Fruit fly (Drosophila melanogaster) whole organism, embryonic: ENCODE data around the gene Sym.

ENCODE experiments used
- Ada2b ChIP-seq: fragments of 200-800 bp; sonication (Bioruptor generic); IDR thresholded peaks from 2 replicates; pipeline ENCODE4 v1.3.6; 2022; ENCODE audit warnings: missing biosample characterization, missing genetic modification characterization
- Atf-2 ChIP-seq: fragments of 200-800 bp; sonication (Bioruptor generic); optimal IDR thresholded peaks from 2 replicates; lab custom pipeline; 2016; ENCODE audit warnings: missing biosample characterization, missing genetic modification characterization
- B-H1 ChIP-seq: fragments of 200-800 bp; sonication (Bioruptor generic); IDR thresholded peaks from 3 replicates; pipeline ENCODE4 v1.3.6; 2022; ENCODE audit warnings: missing biosample characterization, missing genetic modification characterization
- Bteb2 ChIP-seq: fragments of 200-800 bp; sonication (Bioruptor generic); optimal IDR thresholded peaks from 2 replicates; lab custom pipeline; 2016; ENCODE audit warnings: missing biosample characterization, missing genetic modification characterization
- CG10147 ChIP-seq: fragments of 200-800 bp; sonication (Bioruptor generic); optimal IDR thresholded peaks from 2 replicates; lab custom pipeline; 2019; ENCODE audit warnings: missing biosample characterization, mild to moderate bottlenecking, missing genetic modification characterization, moderate library complexity
- CG10209 ChIP-seq: fragments of 200-800 bp; sonication (Bioruptor generic); optimal IDR thresholded peaks from 3 replicates; lab custom pipeline; 2017; ENCODE audit warnings: missing biosample characterization, mild to moderate bottlenecking, missing genetic modification characterization, missing genetic modification reagents
- CG11093 ChIP-seq: fragments of 200-800 bp; sonication (Bioruptor generic); IDR thresholded peaks from 3 replicates; pipeline ENCODE4 v1.3.6; 2022; ENCODE audit warnings: missing biosample characterization, missing genetic modification characterization
- CG11504 ChIP-seq: fragments of 200-800 bp; sonication (Bioruptor generic); optimal IDR thresholded peaks from 3 replicates; lab custom pipeline; 2019; ENCODE audit warnings: missing biosample characterization, mild to moderate bottlenecking, missing genetic modification characterization, moderate library complexity
- CG12071 ChIP-seq: fragments of 200-800 bp; sonication (Bioruptor generic); optimal IDR thresholded peaks from 3 replicates; lab custom pipeline; 2018; ENCODE audit warnings: missing biosample characterization, mild to moderate bottlenecking, missing genetic modification characterization
- CG12769 ChIP-seq: fragments of 200-800 bp; sonication (Bioruptor generic); optimal IDR thresholded peaks from 2 replicates; lab custom pipeline; 2019; ENCODE audit warnings: missing biosample characterization, mild to moderate bottlenecking, missing genetic modification characterization, moderate library complexity
- CG13894 ChIP-seq: fragments of 200-800 bp; sonication (Bioruptor generic); optimal IDR thresholded peaks from 3 replicates; lab custom pipeline; 2018; ENCODE audit warnings: missing biosample characterization, mild to moderate bottlenecking, missing genetic modification characterization, moderate library complexity
- CG1647 ChIP-seq: fragments of 200-800 bp; sonication (Bioruptor generic); optimal IDR thresholded peaks from 3 replicates; lab custom pipeline; 2016; ENCODE audit warnings: missing biosample characterization, missing genetic modification characterization
- CG16813 ChIP-seq: fragments of 200-800 bp; sonication (Bioruptor generic); IDR thresholded peaks from 3 replicates; pipeline ENCODE4 v1.3.6; 2022; ENCODE audit warnings: missing biosample characterization, missing genetic modification characterization; ENCODE audit not compliant: partially characterized antibody
- CG16863 ChIP-seq: fragments of 200-800 bp; sonication (Bioruptor generic); optimal IDR thresholded peaks from 3 replicates; lab custom pipeline; 2016; ENCODE audit warnings: missing biosample characterization, missing genetic modification characterization
- CG18262 ChIP-seq: fragments of 200-800 bp; optimal IDR thresholded peaks from 3 replicates; lab custom pipeline; 2019; ENCODE audit warnings: missing biosample characterization, mild to moderate bottlenecking, missing genetic modification characterization, moderate library complexity
- CG30403 ChIP-seq: fragments of 200-800 bp; sonication (Bioruptor generic); optimal IDR thresholded peaks from 3 replicates; lab custom pipeline; 2016; ENCODE audit warnings: missing biosample characterization, missing genetic modification characterization
- CG32767 ChIP-seq: fragments of 200-800 bp; sonication (Bioruptor generic); IDR thresholded peaks from 2 replicates; pipeline ENCODE4 v1.3.6; 2022; ENCODE audit warnings: missing biosample characterization, missing genetic modification characterization
- CG3281 ChIP-seq: fragments of 200-800 bp; sonication (Bioruptor generic); optimal IDR thresholded peaks from 3 replicates; lab custom pipeline; 2017; ENCODE audit warnings: missing biosample characterization, mild to moderate bottlenecking, missing genetic modification characterization
- CG5180 ChIP-seq: fragments of 200-800 bp; sonication (Bioruptor generic); optimal IDR thresholded peaks from 3 replicates; lab custom pipeline; 2017; ENCODE audit warnings: missing biosample characterization, missing genetic modification characterization, mild to moderate bottlenecking, moderate library complexity, missing genetic modification reagents
- CG6854 ChIP-seq: fragments of 200-800 bp; sonication (Bioruptor generic); optimal IDR thresholded peaks from 3 replicates; lab custom pipeline; 2017; ENCODE audit warnings: missing biosample characterization, mild to moderate bottlenecking, missing genetic modification characterization
- CG7839 ChIP-seq: fragments of 200-800 bp; sonication (Bioruptor generic); optimal IDR thresholded peaks from 3 replicates; lab custom pipeline; 2018; ENCODE audit warnings: missing biosample characterization, mild to moderate bottlenecking, missing genetic modification characterization, moderate library complexity
- CHES-1-like ChIP-seq: fragments of 200-800 bp; sonication (Bioruptor generic); optimal IDR thresholded peaks from 2 replicates; lab custom pipeline; 2016; ENCODE audit warnings: missing biosample characterization, missing genetic modification characterization
- HLH3B ChIP-seq: fragments of 200-800 bp; sonication (Bioruptor generic); IDR thresholded peaks from 2 replicates; pipeline ENCODE4 v1.3.6; 2022; ENCODE audit warnings: missing biosample characterization, missing genetic modification characterization
- HmgD ChIP-seq: fragments of 200-800 bp; sonication (Bioruptor generic); optimal IDR thresholded peaks from 3 replicates; lab custom pipeline; 2016; ENCODE audit warnings: missing biosample characterization, missing genetic modification characterization
- Mes4 ChIP-seq: fragments of 200-800 bp; sonication (Bioruptor generic); optimal IDR thresholded peaks from 2 replicates; lab custom pipeline; 2016; ENCODE audit warnings: missing biosample characterization, missing genetic modification characterization
- Rx ChIP-seq: fragments of 200-800 bp; sonication (Bioruptor generic); IDR thresholded peaks from 2 replicates; pipeline ENCODE4 v1.3.6; 2022; ENCODE audit warnings: missing biosample characterization, missing genetic modification characterization
- Six4 ChIP-seq: fragments of 200-800 bp; sonication (Bioruptor generic); optimal IDR thresholded peaks from 2 replicates; lab custom pipeline; 2016; ENCODE audit warnings: missing biosample characterization, missing genetic modification characterization
- Sox102F ChIP-seq: fragments of 200-800 bp; sonication (Bioruptor generic); optimal IDR thresholded peaks from 2 replicates; lab custom pipeline; 2018; ENCODE audit warnings: missing biosample characterization, mild to moderate bottlenecking, missing genetic modification characterization, moderate library complexity
- bab2 ChIP-seq: fragments of 200-800 bp; sonication (Bioruptor generic); optimal IDR thresholded peaks from 2 replicates; lab custom pipeline; 2016; ENCODE audit warnings: missing biosample characterization, missing genetic modification characterization
- bowl ChIP-seq: fragments of 200-800 bp; sonication (Bioruptor generic); IDR thresholded peaks from 2 replicates; pipeline ENCODE4 v1.3.6; 2022; ENCODE audit warnings: missing biosample characterization, missing genetic modification characterization
- crp ChIP-seq, 2 experiments: fragments of 200-800 bp; sonication (Bioruptor generic); optimal IDR thresholded peaks; 2 replicates in 1 of 2; 3 replicates in 1 of 2; lab custom pipeline; 2017; ENCODE audit warnings: missing biosample characterization in 2 of 2, missing genetic modification characterization in 2 of 2, mild to moderate bottlenecking in 1 of 2, moderate library complexity in 1 of 2
- cwo ChIP-seq: fragments of 200-800 bp; sonication (Bioruptor generic); optimal IDR thresholded peaks from 3 replicates; lab custom pipeline; 2017; ENCODE audit warnings: missing biosample characterization, missing genetic modification characterization, mild to moderate bottlenecking, moderate library complexity, missing genetic modification reagents
- dpn ChIP-seq, 2 experiments: fragments of 200-800 bp; sonication (Bioruptor generic); optimal IDR thresholded peaks; 3 replicates each; lab custom pipeline; 2016; ENCODE audit warnings: missing biosample characterization in 2 of 2, missing genetic modification characterization in 2 of 2
- ems ChIP-seq: fragments of 200-800 bp; sonication (Bioruptor generic); optimal IDR thresholded peaks from 3 replicates; lab custom pipeline; 2016; ENCODE audit warnings: missing biosample characterization, missing genetic modification characterization
- ewg ChIP-seq: fragments of 200-800 bp; sonication (Bioruptor generic); optimal IDR thresholded peaks from 3 replicates; lab custom pipeline; 2017; ENCODE audit warnings: mild to moderate bottlenecking, missing biosample characterization, missing genetic modification reagents, missing genetic modification characterization
- fd102C ChIP-seq: fragments of 200-800 bp; sonication (Bioruptor generic); optimal IDR thresholded peaks from 2 replicates; lab custom pipeline; 2018; ENCODE audit warnings: missing biosample characterization, mild to moderate bottlenecking, missing genetic modification characterization, moderate library complexity
- grn ChIP-seq: fragments of 200-800 bp; sonication (Bioruptor generic); optimal IDR thresholded peaks from 3 replicates; lab custom pipeline; 2017; ENCODE audit warnings: missing biosample characterization, missing genetic modification characterization
- kah ChIP-seq: fragments of 200-800 bp; sonication (Bioruptor generic); optimal IDR thresholded peaks from 2 replicates; lab custom pipeline; 2018; ENCODE audit warnings: missing biosample characterization, mild to moderate bottlenecking, missing genetic modification characterization
- lbe ChIP-seq: fragments of 200-800 bp; sonication (Bioruptor generic); optimal IDR thresholded peaks from 2 replicates; lab custom pipeline; 2016; ENCODE audit warnings: missing biosample characterization, mild to moderate bottlenecking, missing genetic modification characterization
- nau ChIP-seq: fragments of 200-800 bp; sonication (Bioruptor generic); optimal IDR thresholded peaks from 3 replicates; lab custom pipeline; 2017; ENCODE audit warnings: missing biosample characterization, mild to moderate bottlenecking, missing genetic modification characterization, missing genetic modification reagents
- phol ChIP-seq: fragments of 200-800 bp; sonication (Bioruptor generic); optimal IDR thresholded peaks from 3 replicates; lab custom pipeline; 2018; ENCODE audit warnings: missing biosample characterization, mild to moderate bottlenecking, missing genetic modification characterization, moderate library complexity
- pita ChIP-seq: fragments of 200-800 bp; sonication (Bioruptor generic); optimal IDR thresholded peaks from 2 replicates; lab custom pipeline; 2017; ENCODE audit warnings: missing biosample characterization, mild to moderate bottlenecking, missing genetic modification characterization
- pros ChIP-seq: fragments of 200-800 bp; sonication (Bioruptor generic); optimal IDR thresholded peaks from 3 replicates; lab custom pipeline; 2019; ENCODE audit warnings: missing biosample characterization, mild to moderate bottlenecking, missing genetic modification characterization, moderate library complexity
- psq ChIP-seq: fragments of 200-800 bp; sonication (Bioruptor generic); optimal IDR thresholded peaks from 2 replicates; lab custom pipeline; 2017; ENCODE audit warnings: missing biosample characterization, missing genetic modification characterization
- seq ChIP-seq: fragments of 200-800 bp; sonication (Bioruptor generic); IDR thresholded peaks from 2 replicates; pipeline ENCODE4 v1.3.6; 2022; ENCODE audit warnings: missing biosample characterization, missing genetic modification characterization
- sob ChIP-seq: fragments of 200-800 bp; sonication (Bioruptor generic); IDR thresholded peaks from 2 replicates; pipeline ENCODE4 v1.3.6; 2022; ENCODE audit warnings: missing biosample characterization, missing genetic modification characterization
- stc ChIP-seq: fragments of 200-800 bp; sonication (Bioruptor generic); IDR thresholded peaks from 2 replicates; pipeline ENCODE4 v1.3.6; 2022; ENCODE audit warnings: missing biosample characterization, missing genetic modification characterization
- ttk ChIP-seq: fragments of 200-800 bp; sonication (Bioruptor generic); IDR thresholded peaks from 2 replicates; pipeline ENCODE4 v2.1.2; 2022; ENCODE audit warnings: missing biosample characterization, missing genetic modification characterization
- zfh1 ChIP-seq: fragments of 200-800 bp; sonication (Bioruptor generic); IDR thresholded peaks from 3 replicates; pipeline ENCODE4 v1.3.6; 2022; ENCODE audit warnings: missing biosample characterization, missing genetic modification characterization

Gene Sym

dm6 chr3R:5742278-5743196 is at the start of gene Sym, which contains the start of gene Madm (continued):
- no peak for TF ChIP-seq CG12769
- TF ChIP-seq fd102C (GFP tag; lab: Kevin White, UChicago), result no peak
- peak; percentile 89 for TF ChIP-seq CG16813
- TF ChIP-seq Atf-2 (GFP tag; lab: Kevin White, UChicago), result no peak
- peak; percentile 65 for TF ChIP-seq CG30403 (GFP tag; lab: Kevin White, UChicago)
- no peak for TF ChIP-seq CG16863 (GFP tag; lab: Kevin White, UChicago)
- no peak for TF ChIP-seq CG12071 (GFP tag; lab: Kevin White, UChicago)
- TF ChIP-seq CG10209 (GFP tag; lab: Kevin White, UChicago), result no peak
- no peak for TF ChIP-seq zfh1
- no peak for TF ChIP-seq CG6854 (GFP tag; lab: Kevin White, UChicago)
- TF ChIP-seq bowl (GFP tag; lab: Robert Waterston, UW), result no peak
- no peak for TF ChIP-seq B-H1 (GFP tag; lab: Robert Waterston, UW)
- peak; percentile 19 to 48 for TF ChIP-seq dpn (GFP tag; optimal IDR thresholded peaks at IDR 0.05; lab: Kevin White, UChicago)
- TF ChIP-seq Rx, result no peak
- TF ChIP-seq lbe (GFP tag; lab: Kevin White, UChicago), result no peak
- TF ChIP-seq kah (GFP tag; lab: Kevin White, UChicago), result no peak
- TF ChIP-seq cwo (GFP tag; lab: Kevin White, UChicago), result no peak
- TF ChIP-seq HmgD, result no peak
- peak; percentile 80 for TF ChIP-seq phol (tag; lab: Kevin White, UChicago)
- TF ChIP-seq bab2 (GFP tag; lab: Kevin White, UChicago), result peak; percentile 37
- TF ChIP-seq nau (GFP tag; lab: Kevin White, UChicago), result no peak
- peak; percentile 7 for TF ChIP-seq Six4 (GFP tag; lab: Kevin White, UChicago)
- peak; percentile 54 for TF ChIP-seq CHES-1-like
- TF ChIP-seq CG13894, result no peak
- no peak for TF ChIP-seq seq (GFP tag; lab: Robert Waterston, UW)
- TF ChIP-seq HLH3B (GFP tag; lab: Robert Waterston, UW), result peak; percentile 5; the same call in 1 of the 2 replicates
- peak; percentile 1 for TF ChIP-seq psq (GFP tag; lab: Kevin White, UChicago)
- TF ChIP-seq grn (GFP tag; lab: Kevin White, UChicago), result no peak
- TF ChIP-seq crp (GFP tag; optimal IDR thresholded peaks at IDR 0.05; lab: Kevin White, UChicago), result peak in 1 of 2 experiments; percentile 50
- no peak for TF ChIP-seq CG7839 (tag; lab: Kevin White, UChicago)
- TF ChIP-seq Mes4 (GFP tag; lab: Kevin White, UChicago), result no peak
- TF ChIP-seq ems (GFP tag; lab: Kevin White, UChicago), result no peak
- TF ChIP-seq pros (GFP tag; lab: Kevin White, UChicago), result no peak
- no peak for TF ChIP-seq CG5180
- no peak for TF ChIP-seq Sox102F (GFP tag; lab: Kevin White, UChicago)
- no peak for TF ChIP-seq pita (GFP tag; lab: Kevin White, UChicago)
- peak; percentile 35; the same call in 1 of the 2 replicates for TF ChIP-seq sob (GFP tag; lab: Robert Waterston, UW)
- no peak for TF ChIP-seq ttk
- TF ChIP-seq CG32767 (GFP tag; lab: Robert Waterston, UW), result no peak
- peak; percentile 20 for TF ChIP-seq Bteb2 (GFP tag; lab: Kevin White, UChicago)
- TF ChIP-seq CG11093, result no peak
- TF ChIP-seq ewg, result peak; percentile 83
- no peak for TF ChIP-seq CG1647
- TF ChIP-seq CG18262 (tag; lab: Kevin White, UChicago), result peak; percentile 39
- TF ChIP-seq stc (GFP tag; lab: Robert Waterston, UW), result no peak
- TF ChIP-seq Ada2b (GFP tag; lab: Robert Waterston, UW), result no peak
- no peak for TF ChIP-seq CG11504 (tag; lab: Kevin White, UChicago)
- peak; percentile 24 for TF ChIP-seq CG3281 (GFP tag; lab: Kevin White, UChicago)
- TF ChIP-seq CG10147 (GFP tag; lab: Kevin White, UChicago), result peak; percentile 39
